Worm (Caenorhabditis elegans): ENCODE results near the gene ant-1.1.

ant-1.1 gene

ce11 chrIII:13508579-13508978, 45.6 kb downstream of the ant-1.1 start:
- TF ChIP-seq him-1 (tag; optimal IDR thresholded peaks at IDR 0.05) = peak; percentile 94

- no peak for TF ChIP-seq F55B11.4 (tag; optimal IDR thresholded peaks at IDR 0.05; ENCODE audit: borderline replicate concordance, insufficient read depth)
- 0 out of 2 replicates have a peak, but pooled peaks have one; percentile 32 for TF ChIP-seq nfyb-1 (GFP tag; IDR thresholded peaks at IDR 0.05)
- no peak for TF ChIP-seq B0261.1 (tag; optimal IDR thresholded peaks at IDR 0.05)
- TF ChIP-seq madf-10 (tag; optimal IDR thresholded peaks at IDR 0.05) = no peak
- 0 out of 2 replicates have a peak, but pooled peaks have one; percentile 1 for TF ChIP-seq nfya-2 (GFP tag; IDR thresholded peaks at IDR 0.05)
These were observed 47.8 kb downstream of the ant-1.1 start for ce11 chrIII:13510753-13511152.
